Fruit fly (Drosophila melanogaster): ENCODE measurements around the gene CG14229.

Gene CG14229

DNA sequence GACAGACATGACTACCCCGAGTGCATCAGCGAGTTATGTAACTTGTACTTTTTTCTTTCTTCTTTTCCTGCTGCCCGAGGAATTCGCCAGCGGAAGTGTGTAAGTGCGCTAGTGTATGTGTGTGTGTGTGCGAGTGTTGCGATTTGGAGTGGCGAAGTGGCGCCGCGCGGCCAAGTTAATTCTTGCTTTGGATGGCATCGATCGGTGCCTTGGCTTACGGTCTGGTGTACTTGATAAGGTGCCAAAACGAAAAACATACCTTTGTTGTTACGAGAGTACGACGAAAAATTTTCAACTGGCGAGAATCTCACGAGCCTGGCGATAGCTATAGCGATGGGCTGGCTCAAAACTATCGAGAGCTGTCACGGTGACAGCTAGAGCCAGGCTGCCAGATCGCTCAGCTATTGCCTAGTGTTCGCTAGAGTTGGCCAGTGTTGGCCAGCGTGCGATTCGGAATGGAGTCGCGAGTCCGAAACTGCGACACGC is 49.0 kb upstream of the CG14229 start, which contains the start of the genes CG18809, COX6B, CG33932 and Rpp20:
TSS of gene CG18809 (minus strand) at position 333 of the 486 bp plus-strand sequence.
TSS of gene COX6B (minus strand) at position 333 of the 486 bp plus-strand sequence.
TSS of gene CG33932 (plus strand) at position 429 of the 486 bp plus-strand sequence.
TSS of gene Rpp20 (plus strand) at position 429 of the 486 bp plus-strand sequence.
- TF ChIP-seq fd85E (GFP tag; optimal IDR thresholded peaks at IDR 0.05) (no peak), CG3919 (GFP tag; optimal IDR thresholded peaks at IDR 0.05) (peak; percentile 59), Smox (GFP tag; optimal IDR thresholded peaks at IDR 0.05) (no peak), Sox14 (GFP tag; optimal IDR thresholded peaks at IDR 0.05) (peak; percentile 65), achi (GFP tag; optimal IDR thresholded peaks at IDR 0.05) (peak; percentile 100), Hr39 (GFP tag; optimal IDR thresholded peaks at IDR 0.05) (peak; percentile 39), CG31627 (GFP tag; optimal IDR thresholded peaks at IDR 0.05) (peak; percentile 59), CG1621 (tag; optimal IDR thresholded peaks at IDR 0.05) (peak; percentile 5), CG11294 (GFP tag; IDR thresholded peaks at IDR 0.05) (0 out of 2 replicates have a peak, but pooled peaks have one; percentile 17), OdsH (GFP tag; optimal IDR thresholded peaks at IDR 0.05) (no peak), CG6808 (GFP tag; optimal IDR thresholded peaks at IDR 0.05) (no peak), CG9139 (GFP tag; optimal IDR thresholded peaks at IDR 0.05) (no peak), CG4318 (GFP tag; optimal IDR thresholded peaks at IDR 0.05) (no peak), net (GFP tag; optimal IDR thresholded peaks at IDR 0.05) (no peak), CG8119 (GFP tag; IDR thresholded peaks at IDR 0.05) (no peak; the same call in 2 of the 3 replicates), Blimp-1 (GFP tag; optimal IDR thresholded peaks at IDR 0.05) (no peak), Met (GFP tag; optimal IDR thresholded peaks at IDR 0.05) (no peak), CG10669 (GFP tag; optimal IDR thresholded peaks at IDR 0.05) (no peak), svp (GFP tag) (no peak), dsx (GFP tag; optimal IDR thresholded peaks at IDR 0.05; ENCODE audit: poor library complexity, severe bottlenecking) (no peak), spab (GFP tag; optimal IDR thresholded peaks at IDR 0.05) (no peak), Gug (GFP tag; IDR thresholded peaks at IDR 0.05) (no peak), acj6 (GFP tag; optimal IDR thresholded peaks at IDR 0.05) (no peak), CG7368 (GFP tag; optimal IDR thresholded peaks at IDR 0.05) (no peak), Eip93F (GFP tag; optimal IDR thresholded peaks at IDR 0.05) (no peak), CG6792 (GFP tag; optimal IDR thresholded peaks at IDR 0.05) (peak; percentile 5), eg (GFP tag; IDR thresholded peaks at IDR 0.05) (peak; percentile 60; the same call in 1 of the 3 replicates), pdm3 (GFP tag; optimal IDR thresholded peaks at IDR 0.05) (no peak), CG3032 (tag; optimal IDR thresholded peaks at IDR 0.05) (peak; percentile 21), CG6854 (GFP tag; optimal IDR thresholded peaks at IDR 0.05) (peak; percentile 43), fkh (GFP tag; optimal IDR thresholded peaks at IDR 0.05) (no peak), topi (GFP tag; optimal IDR thresholded peaks at IDR 0.05) (no peak), Hr38 (GFP tag; optimal IDR thresholded peaks at IDR 0.05) (no peak), CG16779 (tag; optimal IDR thresholded peaks at IDR 0.05) (no peak), salr (GFP tag; optimal IDR thresholded peaks at IDR 0.05) (no peak), CG34406 (GFP tag; optimal IDR thresholded peaks at IDR 0.05) (no peak), dac (GFP tag; optimal IDR thresholded peaks at IDR 0.05) (peak; percentile 28), ss (GFP tag; optimal IDR thresholded peaks at IDR 0.05) (peak in 1 of 2 experiments; percentile 30), CG10631 (GFP tag; optimal IDR thresholded peaks at IDR 0.05) (no peak), CG11902 (GFP tag; optimal IDR thresholded peaks at IDR 0.05) (no peak), Eip78C (GFP tag) (peak; percentile 66), fd59A (GFP tag; optimal IDR thresholded peaks at IDR 0.05) (no peak), esn (GFP tag; optimal IDR thresholded peaks at IDR 0.05) (peak; percentile 48), CG15336 (GFP tag; IDR thresholded peaks at IDR 0.05) (peak; percentile 34; the same call in 1 of the 2 replicates), Ets21C (GFP tag; optimal IDR thresholded peaks at IDR 0.05) (no peak), CG6276 (GFP tag; optimal IDR thresholded peaks at IDR 0.05) (no peak), lz (GFP tag; optimal IDR thresholded peaks at IDR 0.05) (peak; percentile 55), Sox15 (GFP tag; optimal IDR thresholded peaks at IDR 0.05) (no peak), CG6163 (GFP tag; IDR thresholded peaks at IDR 0.05) (peak; percentile 44; the same call in 1 of the 3 replicates), CG11762 (GFP tag; optimal IDR thresholded peaks at IDR 0.05; ENCODE audit: insufficient read depth) (no peak), Lpt (GFP tag; optimal IDR thresholded peaks at IDR 0.05) (no peak), Eip75B (GFP tag; optimal IDR thresholded peaks at IDR 0.05) (no peak)
